Worm (Caenorhabditis elegans): Measurements from ENCODE around the gene cyp-13A12.

ce11 chrIII:12980770-12981169 lies 43.6 kb upstream of the cyp-13A12 start, which contains the start of gene ZK1010.4:
- TF ChIP-seq pqm-1 (tag; optimal IDR thresholded peaks at IDR 0.05) (no peak), nhr-237 (tag; optimal IDR thresholded peaks at IDR 0.05) (no peak), jun-1 (tag; optimal IDR thresholded peaks at IDR 0.05) (no peak), ces-1 (GFP tag; optimal IDR thresholded peaks at IDR 0.05) (no peak)

All from whole organism, L4 larva.